Fruit fly (Drosophila melanogaster) whole organism, adult: ENCODE data around the gene CG13297.
A peak's percentile ranks its signal among the peaks of the same experiment; 100 is the strongest.

Source experiments
- CG11617 ChIP-seq: fragments of 200-800 bp; sonication (Bioruptor generic); optimal IDR thresholded peaks from 2 replicates; lab custom pipeline; 2017; ENCODE audit warnings: mild to moderate bottlenecking, missing biosample characterization, missing genetic modification reagents, missing genetic modification characterization
- CG33017 ChIP-seq: fragments of 200-800 bp; sonication (Bioruptor generic); optimal IDR thresholded peaks from 2 replicates; lab custom pipeline; 2018; ENCODE audit warnings: missing biosample characterization, mild to moderate bottlenecking, missing genetic modification characterization, moderate library complexity
- CG5204 ChIP-seq: fragments of 200-800 bp; sonication (Bioruptor generic); optimal IDR thresholded peaks from 2 replicates; lab custom pipeline; 2016; ENCODE audit warnings: missing biosample characterization, missing genetic modification characterization
- CG7045 ChIP-seq: fragments of 200-800 bp; sonication (Bioruptor generic); optimal IDR thresholded peaks from 2 replicates; lab custom pipeline; 2017; ENCODE audit warnings: missing biosample characterization, mild to moderate bottlenecking, missing genetic modification characterization
- Clk ChIP-seq: fragments of 200-800 bp; sonication (Bioruptor generic); optimal IDR thresholded peaks from 2 replicates; lab custom pipeline; 2017; ENCODE audit warnings: missing biosample characterization, missing genetic modification characterization
- Crg-1 ChIP-seq: fragments of 200-800 bp; sonication (Bioruptor generic); optimal IDR thresholded peaks from 2 replicates; lab custom pipeline; 2016; ENCODE audit warnings: missing biosample characterization, missing genetic modification characterization
- Hr96 ChIP-seq: fragments of 200-800 bp; sonication (Bioruptor generic); optimal IDR thresholded peaks from 2 replicates; lab custom pipeline; 2016; ENCODE audit warnings: missing biosample characterization, missing genetic modification characterization
- Mnt ChIP-seq: fragments of 200-800 bp; sonication (Bioruptor generic); optimal IDR thresholded peaks from 2 replicates; lab custom pipeline; 2016; ENCODE audit warnings: missing biosample characterization, mild to moderate bottlenecking, missing genetic modification characterization
- bab1 ChIP-seq: fragments of 200-800 bp; sonication (Bioruptor generic); optimal IDR thresholded peaks from 3 replicates; lab custom pipeline; 2019; ENCODE audit warnings: missing biosample characterization, mild to moderate bottlenecking, missing genetic modification characterization, moderate library complexity
- cic ChIP-seq: fragments of 200-800 bp; sonication (Bioruptor generic); optimal IDR thresholded peaks from 2 replicates; lab custom pipeline; 2017; ENCODE audit warnings: missing biosample characterization, mild to moderate bottlenecking, missing genetic modification characterization, moderate library complexity
- kay ChIP-seq: fragments of 200-800 bp; sonication (Bioruptor generic); peaks from one replicate; lab custom pipeline; 2016; ENCODE audit warnings: missing biosample characterization, missing genetic modification characterization, borderline replicate concordance
- ovo ChIP-seq: fragments of 200-800 bp; sonication (Bioruptor generic); optimal IDR thresholded peaks from 2 replicates; lab custom pipeline; 2016; ENCODE audit warnings: missing biosample characterization, missing genetic modification characterization
- tj ChIP-seq: fragments of 200-800 bp; sonication (Bioruptor generic); optimal IDR thresholded peaks from 3 replicates; lab custom pipeline; 2017; ENCODE audit warnings: missing biosample characterization, mild to moderate bottlenecking, missing genetic modification characterization, moderate library complexity
- toe ChIP-seq: fragments of 200-800 bp; sonication (Bioruptor generic); optimal IDR thresholded peaks from 2 replicates; lab custom pipeline; 2016; ENCODE audit warnings: missing biosample characterization, missing genetic modification characterization

DNA sequence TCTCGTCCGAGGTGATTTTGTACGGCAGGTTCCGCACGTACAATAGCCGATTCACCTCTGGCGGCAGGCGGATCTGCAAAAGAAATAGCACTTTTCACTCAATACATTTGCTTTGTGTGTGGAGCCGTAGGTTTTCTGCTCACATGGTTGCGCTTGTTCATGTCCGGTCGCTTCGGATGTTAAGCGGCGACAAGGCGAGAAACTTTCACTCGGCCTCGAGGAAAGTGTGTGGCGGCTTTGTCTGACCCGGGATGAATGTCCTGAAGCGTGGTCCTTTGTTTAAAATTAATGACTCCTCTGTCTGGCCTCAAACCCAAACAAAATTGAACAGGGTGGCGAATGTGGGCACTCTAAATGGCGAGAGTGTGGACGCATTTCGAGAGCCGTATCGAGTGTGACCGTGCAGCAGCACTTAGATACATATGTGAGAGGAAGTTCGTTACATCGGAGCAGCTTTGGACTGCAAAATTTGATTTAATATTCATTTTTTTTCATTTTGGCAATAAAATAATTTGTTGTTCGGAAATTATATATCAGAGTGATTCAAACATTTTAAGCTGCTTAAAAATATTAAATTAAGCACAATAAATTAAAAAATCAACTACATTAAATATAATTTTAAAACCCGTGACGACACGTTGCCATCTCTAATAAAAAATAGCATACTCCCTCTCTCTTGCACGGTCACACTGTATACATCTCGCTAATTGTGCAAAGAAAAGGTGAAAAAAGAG lies 35.8 kb upstream of the CG13297 start, which contains the start of the genes Sf3b6 and Tnpo:
- TF ChIP-seq tj (GFP tag; lab: Kevin White, UChicago) (peak; percentile 67), CG33017 (tag; lab: Kevin White, UChicago) (peak; percentile 75), CG11617 (GFP tag; lab: Kevin White, UChicago) (peak; percentile 85), Mnt (peak; percentile 52), kay (no peak), toe (GFP tag; lab: Kevin White, UChicago) (peak; percentile 90), bab1 (GFP tag; lab: Kevin White, UChicago) (peak; percentile 70), Crg-1 (GFP tag; lab: Kevin White, UChicago) (peak; percentile 74), ovo (GFP tag; lab: Kevin White, UChicago) (peak; percentile 73), Hr96 (GFP tag; lab: Kevin White, UChicago) (peak; percentile 78), Clk (GFP tag; lab: Kevin White, UChicago) (peak; percentile 79), CG5204 (GFP tag; lab: Kevin White, UChicago) (peak; percentile 78), CG7045 (GFP tag; lab: Kevin White, UChicago) (peak; percentile 77), cic (no peak)
